Worm (Caenorhabditis elegans) whole organism, L3 larva: ENCODE data around the gene srlf-30.

Experiments
- R02D3.7 ChIP-seq: fragments of 150-350 bp; optimal IDR thresholded peaks from 2 replicates; lab custom pipeline; 2014; ENCODE audit warnings: missing biosample characterization, missing genetic modification characterization
- ZK546.5 ChIP-seq: sonication (generic microtip); optimal IDR thresholded peaks from 2 replicates; lab custom pipeline; 2017; ENCODE audit warnings: missing biosample characterization, missing genetic modification characterization
- aly-2 ChIP-seq: fragments of 150-350 bp; optimal IDR thresholded peaks from 2 replicates; lab custom pipeline; 2014; ENCODE audit warnings: missing biosample characterization, missing genetic modification characterization
- ama-1 ChIP-seq: fragments of 150-350 bp; optimal IDR thresholded peaks from 2 replicates; lab custom pipeline; 2018
- ceh-16 ChIP-seq: sonication (generic microtip); optimal IDR thresholded peaks from 2 replicates; lab custom pipeline; 2017; ENCODE audit warnings: missing biosample characterization, missing genetic modification characterization
- ceh-28 ChIP-seq: fragments of 150-350 bp; optimal IDR thresholded peaks from 2 replicates; lab custom pipeline; 2014; ENCODE audit warnings: missing biosample characterization, missing genetic modification reagents, missing genetic modification characterization
- ceh-9 ChIP-seq: sonication (generic microtip); optimal IDR thresholded peaks from 2 replicates; lab custom pipeline; 2018; ENCODE audit warnings: missing biosample characterization, missing genetic modification characterization
- daf-12 ChIP-seq: fragments of 150-350 bp; optimal IDR thresholded peaks from 2 replicates; lab custom pipeline; 2014; ENCODE audit warnings: missing biosample characterization, missing genetic modification reagents, missing genetic modification characterization
- egl-27 ChIP-seq: sonication (generic microtip); optimal IDR thresholded peaks from 4 replicates; lab custom pipeline; 2017; ENCODE audit warnings: missing biosample characterization, missing genetic modification reagents, missing genetic modification characterization
- egl-5 ChIP-seq: fragments of 150-350 bp; optimal IDR thresholded peaks from 2 replicates; lab custom pipeline; 2017; ENCODE audit warnings: missing biosample characterization, missing genetic modification reagents, missing genetic modification characterization, inconsistent platforms
- elt-2 ChIP-seq: sonication (generic microtip); optimal IDR thresholded peaks from 2 replicates; lab custom pipeline; 2016; ENCODE audit warnings: missing genetic modification reagents, mild to moderate bottlenecking, missing genetic modification characterization, missing compliant biosample characterization
- elt-3 ChIP-seq, 3 experiments: fragments of 150-350 bp in 1 of 3; sonication (generic microtip) in 2 of 3; optimal IDR thresholded peaks; 2 replicates in 2 of 3; 4 replicates in 1 of 3; lab custom pipeline; 2014 to 2017; ENCODE audit warnings: missing biosample characterization in 3 of 3, missing genetic modification characterization in 3 of 3
- eor-1 ChIP-seq, 2 experiments: fragments of 150-350 bp; optimal IDR thresholded peaks; 2 replicates each; lab custom pipeline; 2014 to 2018; ENCODE audit warnings: missing biosample characterization in 2 of 2, missing genetic modification characterization in 2 of 2
- fkh-10 ChIP-seq: sonication (generic microtip); optimal IDR thresholded peaks from 2 replicates; lab custom pipeline; 2017; ENCODE audit warnings: missing biosample characterization, missing genetic modification reagents, missing genetic modification characterization
- hmg-11 ChIP-seq: sonication (generic microtip); optimal IDR thresholded peaks from 2 replicates; lab custom pipeline; 2016; ENCODE audit warnings: missing genetic modification characterization, missing compliant biosample characterization
- lsy-12 ChIP-seq: sonication (generic microtip); optimal IDR thresholded peaks from 2 replicates; lab custom pipeline; 2016; ENCODE audit warnings: mild to moderate bottlenecking, missing genetic modification characterization, missing compliant biosample characterization
- mdl-1 ChIP-seq: fragments of 150-350 bp; optimal IDR thresholded peaks from 2 replicates; lab custom pipeline; 2014; ENCODE audit warnings: missing biosample characterization, missing genetic modification characterization
- mml-1 ChIP-seq: fragments of 150-350 bp; sonication (generic microtip); optimal IDR thresholded peaks from 3 replicates; lab custom pipeline; 2014; ENCODE audit warnings: missing biosample characterization, missing genetic modification characterization
- nfya-1 ChIP-seq: sonication (generic microtip); optimal IDR thresholded peaks from 2 replicates; lab custom pipeline; 2017; ENCODE audit warnings: missing genetic modification characterization, mild to moderate bottlenecking, missing compliant biosample characterization, antibody characterized with exemption, moderate library complexity; ENCODE audit not compliant: insufficient read depth
- nhr-23 ChIP-seq: fragments of 150-350 bp; optimal IDR thresholded peaks from 2 replicates; lab custom pipeline; 2014; ENCODE audit warnings: missing biosample characterization, missing genetic modification reagents, missing genetic modification characterization
- nhr-237 ChIP-seq: fragments of 150-350 bp; optimal IDR thresholded peaks from 2 replicates; lab custom pipeline; 2014; ENCODE audit warnings: missing biosample characterization, missing genetic modification characterization
- nhr-25 ChIP-seq: sonication (generic microtip); optimal IDR thresholded peaks from 2 replicates; lab custom pipeline; 2017; ENCODE audit warnings: missing biosample characterization, missing genetic modification characterization
- nhr-43 ChIP-seq: sonication (generic microtip); optimal IDR thresholded peaks from 2 replicates; lab custom pipeline; 2016; ENCODE audit warnings: mild to moderate bottlenecking, missing genetic modification characterization, missing compliant biosample characterization; ENCODE audit not compliant: poor library complexity, severe bottlenecking
- nhr-67 ChIP-seq: fragments of 150-350 bp; optimal IDR thresholded peaks from 2 replicates; lab custom pipeline; 2014; ENCODE audit warnings: missing biosample characterization, missing genetic modification characterization
- nhr-76 ChIP-seq: fragments of 150-350 bp; sonication (generic microtip); optimal IDR thresholded peaks from 5 replicates; lab custom pipeline; 2014; ENCODE audit warnings: missing biosample characterization, missing genetic modification characterization
- nhr-77 ChIP-seq: fragments of 150-350 bp; optimal IDR thresholded peaks from 2 replicates; lab custom pipeline; 2014; ENCODE audit warnings: missing biosample characterization, missing genetic modification characterization
- pha-4 ChIP-seq: fragments of 150-350 bp; optimal IDR thresholded peaks from 2 replicates; lab custom pipeline; 2014; ENCODE audit warnings: missing biosample characterization, missing genetic modification reagents, missing genetic modification characterization
- pqm-1 ChIP-seq: fragments of 150-350 bp; optimal IDR thresholded peaks from 2 replicates; lab custom pipeline; 2017; ENCODE audit warnings: missing biosample characterization, missing genetic modification characterization, inconsistent platforms
- sea-2 ChIP-seq: fragments of 150-350 bp; sonication (generic microtip); optimal IDR thresholded peaks from 4 replicates; lab custom pipeline; 2014; ENCODE audit warnings: missing biosample characterization, missing genetic modification reagents, missing genetic modification characterization
- skn-1 ChIP-seq: fragments of 150-350 bp; optimal IDR thresholded peaks from 2 replicates; lab custom pipeline; 2014; ENCODE audit warnings: missing biosample characterization, missing genetic modification characterization
- snpc-4 ChIP-seq: fragments of 150-350 bp; optimal IDR thresholded peaks from 2 replicates; lab custom pipeline; 2014; ENCODE audit warnings: missing biosample characterization, missing genetic modification characterization
- tbx-2 ChIP-seq: sonication (generic microtip); optimal IDR thresholded peaks from 2 replicates; lab custom pipeline; 2016; ENCODE audit warnings: mild to moderate bottlenecking, missing genetic modification characterization, missing compliant biosample characterization
- unc-39 ChIP-seq: sonication (generic microtip); optimal IDR thresholded peaks from 4 replicates; lab custom pipeline; 2017; ENCODE audit warnings: missing biosample characterization, missing genetic modification characterization
- unc-62 ChIP-seq: fragments of 150-350 bp; sonication (generic microtip); optimal IDR thresholded peaks from 4 replicates; lab custom pipeline; 2014; ENCODE audit warnings: missing biosample characterization, missing genetic modification reagents, missing genetic modification characterization
- zag-1 ChIP-seq: fragments of 150-350 bp; optimal IDR thresholded peaks from 2 replicates; lab custom pipeline; 2014; ENCODE audit warnings: missing biosample characterization, missing genetic modification characterization
- ztf-4 ChIP-seq: fragments of 150-350 bp; optimal IDR thresholded peaks from 2 replicates; lab custom pipeline; 2014; ENCODE audit warnings: missing biosample characterization, missing genetic modification characterization

srlf-30 gene

ce11 chrIV:10896512-10896911 is 3.7 kb upstream of the srlf-30 start, which contains the start of gene srlf-13:
srlf-13 (minus strand) TSS chrIV:10896612.
- no peak for TF ChIP-seq lsy-12
- no peak for TF ChIP-seq ztf-4 (tag; lab: Kevin White, UChicago)
- TF ChIP-seq unc-62 (GFP tag; lab: Kevin White, UChicago), result no peak
- no peak for TF ChIP-seq elt-3 (tag; optimal IDR thresholded peaks at IDR 0.05; lab: Kevin White, UChicago)
- no peak for TF ChIP-seq egl-5 (tag; lab: Kevin White, UChicago)
- TF ChIP-seq zag-1, result no peak
- no peak for TF ChIP-seq nhr-23 (tag; lab: Kevin White, UChicago)
- no peak for TF ChIP-seq nhr-67
- no peak for TF ChIP-seq pha-4 (tag; lab: Kevin White, UChicago)
- TF ChIP-seq hmg-11, result no peak
- TF ChIP-seq egl-27, result no peak
- no peak for TF ChIP-seq eor-1 (tag; optimal IDR thresholded peaks at IDR 0.05; lab: Kevin White, UChicago)
- no peak for TF ChIP-seq ceh-9
- TF ChIP-seq ceh-28 (tag; lab: Kevin White, UChicago), result no peak
- no peak for TF ChIP-seq mdl-1 (tag; lab: Kevin White, UChicago)
- no peak for TF ChIP-seq nhr-25 (tag; lab: Kevin White, UChicago)
- no peak for TF ChIP-seq unc-39 (tag; lab: Kevin White, UChicago)
- TF ChIP-seq R02D3.7 (tag; lab: Kevin White, UChicago), result no peak
- no peak for TF ChIP-seq nhr-76 (tag; lab: Kevin White, UChicago)
- TF ChIP-seq nfya-1 (tag; lab: Kevin White, UChicago), result no peak
- TF ChIP-seq, all 47 proteins: peak for 0

ce11 chrIV:10898160-10898559 is 2.0 kb upstream of the srlf-30 start:
- no peak for TF ChIP-seq nhr-67
- TF ChIP-seq, all 47 proteins: peak for 0

- no peak for TF ChIP-seq ceh-28 (tag; lab: Kevin White, UChicago)
- no peak for TF ChIP-seq nhr-76 (tag; lab: Kevin White, UChicago)
- TF ChIP-seq snpc-4 (tag; lab: Kevin White, UChicago), result no peak
- TF ChIP-seq ceh-16, result no peak
- TF ChIP-seq mdl-1 (tag; lab: Kevin White, UChicago), result no peak
- TF ChIP-seq egl-5 (tag; lab: Kevin White, UChicago), result no peak
- no peak for TF ChIP-seq ceh-9
- TF ChIP-seq pqm-1 (tag; lab: Kevin White, UChicago), result no peak
- no peak for TF ChIP-seq hmg-11
- no peak for TF ChIP-seq skn-1 (tag; lab: Kevin White, UChicago)
- no peak for TF ChIP-seq elt-2 (tag; lab: Kevin White, UChicago)
- no peak for TF ChIP-seq mml-1
- TF ChIP-seq nhr-25 (tag; lab: Kevin White, UChicago), result no peak
- no peak for TF ChIP-seq tbx-2
- TF ChIP-seq aly-2 (tag; lab: Kevin White, UChicago), result no peak
- no peak for TF ChIP-seq fkh-10 (GFP tag; lab: Kevin White, UChicago)
- TF ChIP-seq ama-1 (lab: Kevin White, UChicago), result no peak
- TF ChIP-seq daf-12, result no peak
Observed at ce11 chrIV:10899091-10899490, 1.1 kb upstream of the srlf-30 start, which contains the start of the genes F13E9.9 and F13E9.19. F13E9.9 (minus strand) TSS chrIV:10899191. F13E9.19 (plus strand) TSS chrIV:10899406.

- TF ChIP-seq pqm-1 (tag; lab: Kevin White, UChicago) (no peak), nhr-77 (tag; lab: Kevin White, UChicago) (no peak), nhr-43 (no peak), nfya-1 (tag; lab: Kevin White, UChicago) (no peak), mml-1 (no peak), nhr-23 (tag; lab: Kevin White, UChicago) (no peak), nhr-67 (no peak), egl-5 (tag; lab: Kevin White, UChicago) (no peak), tbx-2 (no peak), ZK546.5 (tag; lab: Kevin White, UChicago) (no peak), nhr-76 (tag; lab: Kevin White, UChicago) (no peak), sea-2 (no peak), pha-4 (tag; lab: Kevin White, UChicago) (no peak), lsy-12 (no peak), unc-62 (GFP tag; lab: Kevin White, UChicago) (no peak), nhr-237 (tag; lab: Kevin White, UChicago) (no peak)
Observed at ce11 chrIV:10902476-10902875, 2.3 kb downstream of the srlf-30 start.
